Worm (Caenorhabditis elegans) whole organism, L1 larva: ENCODE results near the gene R13D7.2.

Source experiments
- C34B4.2 ChIP-seq: sonication (generic microtip); optimal IDR thresholded peaks from 2 replicates; lab custom pipeline; 2017; ENCODE audit warnings: mild to moderate bottlenecking, missing genetic modification characterization, missing compliant biosample characterization
- F16B12.6 ChIP-seq: fragments of 150-350 bp; optimal IDR thresholded peaks from 2 replicates; lab custom pipeline; 2014; ENCODE audit warnings: missing biosample characterization, missing genetic modification characterization
- Y116A8C.19 ChIP-seq: sonication (generic microtip); optimal IDR thresholded peaks from 2 replicates; lab custom pipeline; 2016; ENCODE audit warnings: missing compliant biosample characterization, missing genetic modification characterization, borderline replicate concordance
- aha-1 ChIP-seq: fragments of 150-350 bp; optimal IDR thresholded peaks from 2 replicates; lab custom pipeline; 2014; ENCODE audit warnings: missing biosample characterization, missing genetic modification characterization
- alr-1 ChIP-seq: fragments of 200-800 bp; sonication (Bioruptor generic); optimal IDR thresholded peaks from 2 replicates; lab custom pipeline; 2018; ENCODE audit warnings: borderline replicate concordance, mild to moderate bottlenecking, missing genetic modification characterization, missing compliant biosample characterization
- aly-2 ChIP-seq: fragments of 150-350 bp; optimal IDR thresholded peaks from 2 replicates; lab custom pipeline; 2014; ENCODE audit warnings: missing biosample characterization, missing genetic modification characterization
- blmp-1 ChIP-seq: fragments of 150-350 bp; optimal IDR thresholded peaks from 2 replicates; lab custom pipeline; 2014; ENCODE audit warnings: missing biosample characterization, missing genetic modification characterization
- ceh-82 ChIP-seq, 3 experiments: fragments of 150-350 bp in 1 of 3; sonication (generic microtip) in 2 of 3; optimal IDR thresholded peaks; 2 replicates each; lab custom pipeline; 2014 to 2017; ENCODE audit warnings: missing biosample characterization in 3 of 3, missing genetic modification characterization in 3 of 3
- ceh-90 ChIP-seq: sonication (generic microtip); optimal IDR thresholded peaks from 2 replicates; lab custom pipeline; 2016; ENCODE audit warnings: missing genetic modification characterization, missing compliant biosample characterization
- ces-1 ChIP-seq: fragments of 150-350 bp; optimal IDR thresholded peaks from 2 replicates; lab custom pipeline; 2014; ENCODE audit warnings: missing biosample characterization, missing genetic modification reagents, missing genetic modification characterization
- dpl-1 ChIP-seq, 3 experiments: fragments of 150-350 bp in 2 of 3; sonication (generic microtip) in 1 of 3; optimal IDR thresholded peaks; 2 replicates each; lab custom pipeline; 2014 to 2017; ENCODE audit warnings: missing biosample characterization in 3 of 3, missing genetic modification characterization in 3 of 3, missing genetic modification reagents in 3 of 3
- dsc-1 ChIP-seq: sonication (generic microtip); optimal IDR thresholded peaks from 2 replicates; lab custom pipeline; 2016; ENCODE audit warnings: mild to moderate bottlenecking, missing genetic modification characterization, missing compliant biosample characterization
- efl-1 ChIP-seq, 4 experiments: fragments of 150-350 bp; optimal IDR thresholded peaks in 3 of 4; peaks in 1 of 4; 1 replicate in 1 of 4; 2 replicates in 3 of 4; lab custom pipeline; 2014; ENCODE audit warnings: missing biosample characterization in 2 of 4, missing genetic modification characterization in 2 of 4, missing genetic modification reagents in 2 of 4
- efl-3 ChIP-seq: fragments of 200-800 bp; sonication (Bioruptor generic); optimal IDR thresholded peaks from 2 replicates; lab custom pipeline; 2018; ENCODE audit warnings: mild to moderate bottlenecking, missing genetic modification characterization, missing compliant biosample characterization
- egl-27 ChIP-seq, 2 experiments: fragments of 150-350 bp in 1 of 2; sonication (generic microtip); optimal IDR thresholded peaks; 3 replicates each; lab custom pipeline; 2017 to 2018; ENCODE audit warnings: missing biosample characterization in 2 of 2, missing genetic modification characterization in 2 of 2, missing genetic modification reagents in 2 of 2
- elt-2 ChIP-seq: sonication (generic microtip); optimal IDR thresholded peaks from 2 replicates; lab custom pipeline; 2016; ENCODE audit warnings: missing genetic modification characterization, mild to moderate bottlenecking, inconsistent platforms, missing compliant biosample characterization, missing genetic modification reagents
- elt-3 ChIP-seq, 6 experiments: fragments of 150-350 bp in 1 of 6; sonication (generic microtip); optimal IDR thresholded peaks; 2 replicates each; lab custom pipeline; 2017 to 2018; ENCODE audit warnings: missing biosample characterization in 6 of 6, missing genetic modification characterization in 6 of 6, inconsistent platforms in 1 of 6
- fkh-10 ChIP-seq: sonication (generic microtip); optimal IDR thresholded peaks from 2 replicates; lab custom pipeline; 2017; ENCODE audit warnings: missing biosample characterization, missing genetic modification reagents, missing genetic modification characterization
- fkh-4 ChIP-seq: sonication (generic microtip); optimal IDR thresholded peaks from 2 replicates; lab custom pipeline; 2016; ENCODE audit warnings: missing compliant biosample characterization, missing genetic modification characterization, borderline replicate concordance
- fkh-8 ChIP-seq: sonication (generic microtip); optimal IDR thresholded peaks from 2 replicates; lab custom pipeline; 2016; ENCODE audit warnings: mild to moderate bottlenecking, missing genetic modification characterization, missing compliant biosample characterization
- fos-1 ChIP-seq: fragments of 150-350 bp; optimal IDR thresholded peaks from 2 replicates; lab custom pipeline; 2014; ENCODE audit warnings: missing biosample characterization, missing genetic modification characterization
- hlh-17 ChIP-seq: fragments of 200-800 bp; sonication (Bioruptor generic); optimal IDR thresholded peaks from 2 replicates; lab custom pipeline; 2018; ENCODE audit warnings: missing genetic modification characterization, mild to moderate bottlenecking, missing compliant biosample characterization, moderate library complexity, borderline replicate concordance
- hlh-4 ChIP-seq: sonication (generic microtip); optimal IDR thresholded peaks from 2 replicates; lab custom pipeline; 2016; ENCODE audit warnings: mild to moderate bottlenecking, missing genetic modification characterization, missing compliant biosample characterization
- hpl-2 ChIP-seq: fragments of 150-350 bp; optimal IDR thresholded peaks from 2 replicates; lab custom pipeline; 2014; ENCODE audit warnings: missing biosample characterization, missing genetic modification reagents, missing genetic modification characterization
- irx-1 ChIP-seq: sonication (generic microtip); optimal IDR thresholded peaks from 2 replicates; lab custom pipeline; 2016; ENCODE audit warnings: missing genetic modification characterization, missing compliant biosample characterization
- lin-13 ChIP-seq: fragments of 150-350 bp; optimal IDR thresholded peaks from 2 replicates; lab custom pipeline; 2014; ENCODE audit warnings: missing biosample characterization, missing genetic modification reagents, missing genetic modification characterization
- lin-15B ChIP-seq: fragments of 150-350 bp; sonication (generic microtip); optimal IDR thresholded peaks from 3 replicates; lab custom pipeline; 2014; ENCODE audit warnings: missing biosample characterization, missing genetic modification characterization
- lir-3 ChIP-seq: sonication (generic microtip); optimal IDR thresholded peaks from 2 replicates; lab custom pipeline; 2016; ENCODE audit warnings: mild to moderate bottlenecking, missing genetic modification characterization, moderate library complexity, missing compliant biosample characterization; ENCODE audit not compliant: poor library complexity
- mab-9 ChIP-seq: fragments of 200-800 bp; sonication (Bioruptor generic); IDR thresholded peaks from 2 replicates; pipeline ENCODE4 v1.3.6; 2022; ENCODE audit warnings: missing genetic modification reagents, missing genetic modification characterization, missing compliant biosample characterization
- mdl-1 ChIP-seq, 2 experiments: fragments of 150-350 bp; optimal IDR thresholded peaks; 2 replicates each; lab custom pipeline; 2014 to 2017; ENCODE audit warnings: missing biosample characterization in 2 of 2, missing genetic modification characterization in 2 of 2, inconsistent platforms in 1 of 2
- nhr-11 ChIP-seq: fragments of 150-350 bp; optimal IDR thresholded peaks from 2 replicates; lab custom pipeline; 2014; ENCODE audit warnings: missing biosample characterization, missing genetic modification characterization
- nhr-19 ChIP-seq: fragments of 200-800 bp; sonication (Bioruptor generic); conservative IDR thresholded peaks from 2 replicates; pipeline ENCODE4 v1.3.6; 2022; ENCODE audit warnings: missing genetic modification characterization, missing compliant biosample characterization
- nhr-20 ChIP-seq: sonication (generic microtip); optimal IDR thresholded peaks from 2 replicates; lab custom pipeline; 2016; ENCODE audit warnings: mild to moderate bottlenecking, missing genetic modification characterization, missing compliant biosample characterization
- nhr-237 ChIP-seq: fragments of 150-350 bp; optimal IDR thresholded peaks from 2 replicates; lab custom pipeline; 2014; ENCODE audit warnings: missing biosample characterization, missing genetic modification characterization
- nhr-28 ChIP-seq: fragments of 150-350 bp; optimal IDR thresholded peaks from 2 replicates; lab custom pipeline; 2014; ENCODE audit warnings: missing biosample characterization, missing genetic modification characterization
- nhr-47 ChIP-seq: sonication (generic microtip); optimal IDR thresholded peaks from 2 replicates; lab custom pipeline; 2016; ENCODE audit warnings: mild to moderate bottlenecking, missing genetic modification characterization, moderate library complexity, missing compliant biosample characterization
- nhr-76 ChIP-seq: sonication (generic microtip); optimal IDR thresholded peaks from 2 replicates; lab custom pipeline; 2017; ENCODE audit warnings: missing biosample characterization, missing genetic modification characterization
- nhr-77 ChIP-seq: fragments of 150-350 bp; optimal IDR thresholded peaks from 2 replicates; lab custom pipeline; 2014; ENCODE audit warnings: missing biosample characterization, missing genetic modification characterization
- pax-3 ChIP-seq: fragments of 200-800 bp; sonication (Bioruptor generic); optimal IDR thresholded peaks from 2 replicates; lab custom pipeline; 2018; ENCODE audit warnings: mild to moderate bottlenecking, missing genetic modification characterization, moderate library complexity, missing compliant biosample characterization
- pqm-1 ChIP-seq: sonication (generic microtip); optimal IDR thresholded peaks from 3 replicates; lab custom pipeline; 2017; ENCODE audit warnings: missing biosample characterization, missing genetic modification characterization
- rnt-1 ChIP-seq: sonication (generic microtip); optimal IDR thresholded peaks from 2 replicates; lab custom pipeline; 2016; ENCODE audit warnings: mild to moderate bottlenecking, missing genetic modification characterization, moderate library complexity, missing compliant biosample characterization
- snu-23 ChIP-seq: sonication (generic microtip); optimal IDR thresholded peaks from 2 replicates; lab custom pipeline; 2016; ENCODE audit warnings: missing genetic modification characterization, missing compliant biosample characterization
- sup-37 ChIP-seq: fragments of 200-800 bp; sonication (Bioruptor generic); optimal IDR thresholded peaks from 2 replicates; lab custom pipeline; 2018; ENCODE audit warnings: mild to moderate bottlenecking, missing genetic modification characterization, missing compliant biosample characterization
- unc-130 ChIP-seq: fragments of 150-350 bp; optimal IDR thresholded peaks from 2 replicates; lab custom pipeline; 2017; ENCODE audit warnings: missing biosample characterization, missing genetic modification characterization, inconsistent platforms
- unc-30 ChIP-seq: sonication (generic microtip); optimal IDR thresholded peaks from 2 replicates; lab custom pipeline; 2017; ENCODE audit warnings: missing biosample characterization, missing genetic modification characterization
- unc-62 ChIP-seq: fragments of 150-350 bp; optimal IDR thresholded peaks from 2 replicates; lab custom pipeline; 2014; ENCODE audit warnings: missing biosample characterization, missing genetic modification reagents, missing genetic modification characterization
- unc-86 ChIP-seq: sonication (generic microtip); optimal IDR thresholded peaks from 2 replicates; lab custom pipeline; 2016; ENCODE audit warnings: missing genetic modification characterization, missing compliant biosample characterization
- unc-98 ChIP-seq: fragments of 200-800 bp; sonication (Bioruptor generic); IDR thresholded peaks from 2 replicates; pipeline ENCODE4 v1.3.6; 2022; ENCODE audit warnings: missing genetic modification characterization, missing compliant biosample characterization
- vab-15 ChIP-seq: sonication (generic microtip); optimal IDR thresholded peaks from 2 replicates; lab custom pipeline; 2017; ENCODE audit warnings: missing genotype, mild to moderate bottlenecking, missing genetic modification characterization, missing compliant biosample characterization
- zag-1 ChIP-seq: fragments of 150-350 bp; optimal IDR thresholded peaks from 2 replicates; lab custom pipeline; 2014; ENCODE audit warnings: missing biosample characterization, missing genetic modification characterization
- ztf-11 ChIP-seq, 2 experiments: sonication (generic microtip); optimal IDR thresholded peaks; 2 replicates each; lab custom pipeline; 2016 to 2017; ENCODE audit warnings: missing genetic modification characterization in 2 of 2, missing biosample characterization in 1 of 2, missing compliant biosample characterization in 1 of 2

Gene R13D7.2

DNA sequence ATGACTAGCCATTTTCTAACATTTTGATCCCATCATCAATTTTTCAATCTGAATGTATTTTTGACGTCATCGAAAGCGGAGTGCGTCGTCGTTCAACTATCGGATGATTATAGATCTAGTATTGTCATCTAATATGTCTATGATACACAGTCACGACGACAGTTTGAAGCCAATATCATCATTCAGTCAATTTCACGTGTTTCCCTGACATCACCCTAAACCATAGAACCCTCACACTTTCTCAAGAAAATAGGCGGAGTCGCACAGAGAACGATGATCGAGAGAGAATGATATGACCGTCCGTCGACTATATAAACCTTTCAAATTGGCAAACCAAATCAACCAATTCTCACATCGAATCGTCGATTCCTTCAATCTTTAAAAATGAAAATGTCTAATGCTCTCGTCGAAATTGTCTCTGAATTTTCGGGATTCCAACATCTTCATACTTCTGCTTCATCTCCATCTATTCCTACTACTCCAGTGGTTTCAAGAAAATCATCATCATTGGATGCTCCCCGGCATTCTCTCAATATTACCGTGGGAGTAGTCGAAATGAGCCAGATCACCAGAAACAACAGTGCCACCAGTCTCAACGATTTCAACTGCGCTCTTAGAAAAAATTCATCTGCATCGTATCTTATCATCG is 6.2 kb downstream of the R13D7.2 start, which contains the start of gene F18E3.13 (continued):
- no peak for TF ChIP-seq lin-13 (GFP tag; lab: Kevin White, UChicago)
- no peak for TF ChIP-seq efl-3 (GFP tag; lab: Kevin White, UChicago)
- TF ChIP-seq vab-15 (tag; lab: Kevin White, UChicago), result no peak
- no peak for TF ChIP-seq unc-62
- no peak for TF ChIP-seq unc-86
- TF ChIP-seq nhr-19 (GFP tag; lab: Robert Waterston, UW), result peak; percentile 97
- TF ChIP-seq nhr-77, result no peak
- TF ChIP-seq nhr-76 (tag; lab: Kevin White, UChicago), result no peak
- TF ChIP-seq zag-1, result no peak
- TF ChIP-seq C34B4.2 (tag; lab: Kevin White, UChicago), result no peak
- no peak for TF ChIP-seq lin-15B (tag; lab: Kevin White, UChicago)
- TF ChIP-seq aly-2 (tag; lab: Kevin White, UChicago), result no peak
- TF ChIP-seq ztf-11 (tag; optimal IDR thresholded peaks at IDR 0.05; lab: Kevin White, UChicago), result no peak
- no peak for TF ChIP-seq rnt-1
- TF ChIP-seq dpl-1 (GFP tag; optimal IDR thresholded peaks at IDR 0.05; lab: Kevin White, UChicago), result peak in 1 of 3 experiments; percentile 24
- no peak for TF ChIP-seq hpl-2 (GFP tag; lab: Kevin White, UChicago)
- TF ChIP-seq nhr-237, result no peak
- no peak for TF ChIP-seq elt-2
- peak; percentile 90 for TF ChIP-seq blmp-1 (tag; lab: Kevin White, UChicago)
- TF ChIP-seq fos-1 (tag; lab: Kevin White, UChicago), result no peak
- TF ChIP-seq unc-30 (tag; lab: Kevin White, UChicago), result no peak
- no peak for TF ChIP-seq pax-3 (tag; lab: Kevin White, UChicago)
- peak; percentile 32 for TF ChIP-seq unc-130 (tag; lab: Kevin White, UChicago)
- no peak for TF ChIP-seq fkh-10 (GFP tag; lab: Kevin White, UChicago)
- peak; percentile 74 for TF ChIP-seq snu-23
- no peak for TF ChIP-seq aha-1 (tag; lab: Kevin White, UChicago)
- peak; percentile 34 for TF ChIP-seq nhr-47 (tag; lab: Kevin White, UChicago)
- TF ChIP-seq nhr-20 (tag; lab: Kevin White, UChicago), result peak; percentile 95
- TF ChIP-seq Y116A8C.19 (tag; lab: Kevin White, UChicago), result no peak
- TF ChIP-seq elt-3 (tag; optimal IDR thresholded peaks at IDR 0.05; lab: Kevin White, UChicago), result peak in 5 of 6 experiments; percentile 43 to 97 (median 69)
- no peak for TF ChIP-seq nhr-11
- TF ChIP-seq mab-9 (GFP tag; lab: Robert Waterston, UW), result no peak
- TF ChIP-seq alr-1 (tag; lab: Kevin White, UChicago), result no peak
- TF ChIP-seq sup-37 (GFP tag; lab: Kevin White, UChicago), result no peak
- no peak for TF ChIP-seq egl-27 (tag; optimal IDR thresholded peaks at IDR 0.05; lab: Kevin White, UChicago)
- TF ChIP-seq dsc-1 (tag; lab: Kevin White, UChicago), result no peak
- TF ChIP-seq ces-1 (GFP tag; lab: Kevin White, UChicago), result no peak
- no peak for TF ChIP-seq fkh-8 (tag; lab: Kevin White, UChicago)
- no peak for TF ChIP-seq irx-1 (tag; lab: Kevin White, UChicago)
- no peak for TF ChIP-seq pqm-1 (tag; lab: Kevin White, UChicago)
- TF ChIP-seq F16B12.6, result no peak
- no peak for TF ChIP-seq ceh-82 (tag; optimal IDR thresholded peaks at IDR 0.05; lab: Kevin White, UChicago)
- peak in 1 of 2 experiments; percentile 83 for TF ChIP-seq mdl-1 (tag; optimal IDR thresholded peaks at IDR 0.05; lab: Kevin White, UChicago)
- no peak for TF ChIP-seq unc-98 (GFP tag; lab: Robert Waterston, UW)
- TF ChIP-seq ceh-90 (tag; lab: Kevin White, UChicago), result no peak
- no peak for TF ChIP-seq nhr-28 (tag; lab: Kevin White, UChicago)
- TF ChIP-seq hlh-17 (GFP tag; lab: Kevin White, UChicago), result no peak
- no peak for TF ChIP-seq efl-1 (optimal IDR thresholded peaks at IDR 0.05; lab: Kevin White, UChicago)
- peak in 1 of 2 experiments; percentile 89 for TF ChIP-seq efl-1 (GFP tag; optimal IDR thresholded peaks at IDR 0.05 in 1 of 2; lab: Kevin White, UChicago)
- TF ChIP-seq fkh-4 (tag; lab: Kevin White, UChicago), result no peak
- TF ChIP-seq lir-3, result no peak
- TF ChIP-seq hlh-4 (tag; lab: Kevin White, UChicago), result no peak
